Worm (Caenorhabditis elegans): ENCODE data around the gene F27D9.12.

The F27D9.12 gene

ce11 chrX:7607982-7608381, 48.8 kb downstream of the F27D9.12 start, which contains the start of gene twk-17:
Gene twk-17 (minus strand): TSS chrX:7608082.
- no peak for TF ChIP-seq flt-1 (GFP tag; IDR thresholded peaks at IDR 0.05)
- TF ChIP-seq ama-1 (optimal IDR thresholded peaks at IDR 0.05), result no peak
- TF ChIP-seq pes-1 (GFP tag; IDR thresholded peaks at IDR 0.05), result no peak
- TF ChIP-seq scrt-1 (GFP tag; IDR thresholded peaks at IDR 0.05), result no peak
- no peak for TF ChIP-seq sea-1 (GFP tag; conservative IDR thresholded peaks at IDR 0.05)
- no peak for TF ChIP-seq ceh-13 (GFP tag; optimal IDR thresholded peaks at IDR 0.05)

Data from whole organism, early embryonic.